Fruit fly (Drosophila melanogaster): ENCODE measurements around the gene ND-B14.5B.
A peak's percentile ranks its signal among the peaks of the same experiment; 100 is the strongest.

Gene ND-B14.5B

dm6 chr2L:3183205-3183604 is 37.6 kb upstream of the ND-B14.5B start (continued):
- no peak for TF ChIP-seq nerfin-2 (GFP tag; IDR thresholded peaks at IDR 0.05; ENCODE audit: partially characterized antibody)

- no peak for TF ChIP-seq z (GFP tag; IDR thresholded peaks at IDR 0.05)
- no peak for TF ChIP-seq CG3838 (GFP tag; optimal IDR thresholded peaks at IDR 0.05)
- TF ChIP-seq CG10979 (tag; optimal IDR thresholded peaks at IDR 0.05), result peak; percentile 56
- TF ChIP-seq CTCF (GFP tag; optimal IDR thresholded peaks at IDR 0.05), result peak; percentile 79
- TF ChIP-seq CG12391 (tag; optimal IDR thresholded peaks at IDR 0.05), result no peak
- TF ChIP-seq CG31224 (GFP tag; IDR thresholded peaks at IDR 0.05), result no peak
- no peak for TF ChIP-seq CG7987 (GFP tag; optimal IDR thresholded peaks at IDR 0.05)
- TF ChIP-seq seq (GFP tag; IDR thresholded peaks at IDR 0.05), result no peak
- TF ChIP-seq zfh1 (GFP tag; IDR thresholded peaks at IDR 0.05), result no peak
- TF ChIP-seq CG14667 (GFP tag; IDR thresholded peaks at IDR 0.05), result no peak
Observed at dm6 chr2L:3179654-3180053, 34.0 kb upstream of the ND-B14.5B start.

dm6 chr2L:3173740-3174139 is 28.1 kb upstream of the ND-B14.5B start, which contains the start of the genes CG31698 and CG15404:
TSS of gene CG31698 (minus strand) at chr2L:3173840.
TSS of gene CG15404 (plus strand) at chr2L:3173972.
- TF ChIP-seq Ets65A (GFP tag), result peak; percentile 54
- no peak for TF ChIP-seq yki (optimal IDR thresholded peaks at IDR 0.05)
- TF ChIP-seq HHEX (GFP tag; optimal IDR thresholded peaks at IDR 0.05), result no peak
- TF ChIP-seq row (GFP tag; IDR thresholded peaks at IDR 0.05), result no peak
- TF ChIP-seq CG2120 (GFP tag; optimal IDR thresholded peaks at IDR 0.05), result no peak
- no peak for TF ChIP-seq CG17186 (GFP tag; optimal IDR thresholded peaks at IDR 0.05)
- no peak for TF ChIP-seq bcd (GFP tag; optimal IDR thresholded peaks at IDR 0.05)
- TF ChIP-seq CG1602 (GFP tag; optimal IDR thresholded peaks at IDR 0.05), result no peak

- TF ChIP-seq mld (GFP tag; IDR thresholded peaks at IDR 0.05; ENCODE audit: partially characterized antibody) (peak; percentile 96), CG43689 (GFP tag; IDR thresholded peaks at IDR 0.05) (no peak), HmgZ (tag; optimal IDR thresholded peaks at IDR 0.05) (peak; percentile 53), BtbVII (GFP tag; optimal IDR thresholded peaks at IDR 0.05) (peak; percentile 59), CG34224 (GFP tag; IDR thresholded peaks at IDR 0.05; ENCODE audit: partially characterized antibody) (peak; percentile 77), knrl (GFP tag; IDR thresholded peaks at IDR 0.05; ENCODE audit: partially characterized antibody) (peak; percentile 66), lov (optimal IDR thresholded peaks at IDR 0.05) (no peak), lov (GFP tag; IDR thresholded peaks at IDR 0.05) (0 out of 3 replicates have a peak, but pooled peaks have one; percentile 40), B-H2 (GFP tag; optimal IDR thresholded peaks at IDR 0.05) (peak; percentile 20), CG7556 (GFP tag; optimal IDR thresholded peaks at IDR 0.05) (no peak), zen2 (GFP tag; IDR thresholded peaks at IDR 0.05; ENCODE audit: partially characterized antibody) (peak; percentile 86), CG16813 (GFP tag; IDR thresholded peaks at IDR 0.05; ENCODE audit: partially characterized antibody) (peak; percentile 91), Nf-YB (GFP tag; optimal IDR thresholded peaks at IDR 0.05) (no peak), Xrp1 (GFP tag; IDR thresholded peaks at IDR 0.05) (0 out of 2 replicates have a peak, but pooled peaks have one; percentile 22), fru (optimal IDR thresholded peaks at IDR 0.05) (no peak), nom (GFP tag; optimal IDR thresholded peaks at IDR 0.05) (peak; percentile 57), Mad (GFP tag; optimal IDR thresholded peaks at IDR 0.05) (peak; percentile 26), CG32532 (GFP tag; IDR thresholded peaks at IDR 0.05) (peak; percentile 49; the same call in 1 of the 2 replicates), nerfin-2 (GFP tag; IDR thresholded peaks at IDR 0.05; ENCODE audit: partially characterized antibody) (peak; percentile 79), sens (GFP tag) (peak; percentile 82), CG7987 (GFP tag; optimal IDR thresholded peaks at IDR 0.05) (peak; percentile 60), CG34376 (GFP tag; optimal IDR thresholded peaks at IDR 0.05) (peak; percentile 39), chif (GFP tag; optimal IDR thresholded peaks at IDR 0.05) (no peak), Dref (GFP tag; IDR thresholded peaks at IDR 0.05) (peak; percentile 58), crol (GFP tag; IDR thresholded peaks at IDR 0.05) (no peak), Rfx (GFP tag; IDR thresholded peaks at IDR 0.05) (peak; percentile 63; the same call in 1 of the 2 replicates), CG6765 (GFP tag; optimal IDR thresholded peaks at IDR 0.05) (no peak), Atf6 (GFP tag; IDR thresholded peaks at IDR 0.05) (no peak), stwl (tag; optimal IDR thresholded peaks at IDR 0.05) (peak; percentile 75), CG7963 (GFP tag; IDR thresholded peaks at IDR 0.05; ENCODE audit: partially characterized antibody) (peak; percentile 88), CG12391 (tag; optimal IDR thresholded peaks at IDR 0.05) (peak; percentile 20)
Observed at dm6 chr2L:3172745-3173271, 27.2 kb upstream of the ND-B14.5B start.

Data from whole organism, embryonic.